Worm (Caenorhabditis elegans): ENCODE measurements around the gene srx-24.

srx-24 gene

DNA sequence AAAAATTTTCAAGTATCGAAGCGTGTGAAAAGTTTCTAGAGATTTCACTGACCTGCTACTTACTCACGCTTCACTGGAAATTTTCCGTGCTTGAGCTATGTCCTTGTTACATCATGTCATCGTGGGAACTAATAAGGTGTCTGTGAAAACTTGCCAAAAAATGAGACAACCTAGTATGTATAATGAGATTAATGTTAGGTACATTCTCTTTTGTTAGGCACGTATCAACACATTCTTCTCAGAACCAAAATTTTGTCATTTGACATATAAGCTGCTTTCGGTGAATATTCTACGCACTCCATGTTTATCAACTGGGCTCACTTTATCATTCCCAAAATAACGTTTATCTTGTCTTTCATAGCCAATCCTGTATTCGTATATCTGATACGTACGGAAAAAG is 24.1 kb upstream of the srx-24 start, which contains the start of gene srj-18:
Gene srj-18, plus strand, starts transcription at position 301 of the 400 bp plus-strand sequence.
- TF ChIP-seq mls-2 (tag; optimal IDR thresholded peaks at IDR 0.05) (no peak), ceh-43 (GFP tag; optimal IDR thresholded peaks at IDR 0.05) (no peak), drap-1 (GFP tag; optimal IDR thresholded peaks at IDR 0.05) (no peak), nhr-2 (tag; optimal IDR thresholded peaks at IDR 0.05) (no peak), nhr-76 (tag; optimal IDR thresholded peaks at IDR 0.05) (no peak), lsy-2 (tag; optimal IDR thresholded peaks at IDR 0.05) (no peak), ces-1 (GFP tag; optimal IDR thresholded peaks at IDR 0.05) (no peak), bed-3 (GFP tag; optimal IDR thresholded peaks at IDR 0.05) (no peak), flh-1 (GFP tag; optimal IDR thresholded peaks at IDR 0.05) (no peak), M03D4.4 (tag; optimal IDR thresholded peaks at IDR 0.05) (no peak), lin-13 (tag; optimal IDR thresholded peaks at IDR 0.05) (no peak), snpc-4 (tag; optimal IDR thresholded peaks at IDR 0.05) (no peak), elt-1 (tag; optimal IDR thresholded peaks at IDR 0.05; ENCODE audit: borderline replicate concordance, insufficient read depth) (no peak), ham-2 (GFP tag; optimal IDR thresholded peaks at IDR 0.05) (no peak), nhr-28 (tag; optimal IDR thresholded peaks at IDR 0.05) (no peak), sptf-1 (tag; optimal IDR thresholded peaks at IDR 0.05) (no peak), tbx-8 (GFP tag; optimal IDR thresholded peaks at IDR 0.05) (no peak), unc-120 (tag; optimal IDR thresholded peaks at IDR 0.05; ENCODE audit: poor library complexity, severe bottlenecking) (no peak), nhr-237 (tag; optimal IDR thresholded peaks at IDR 0.05) (no peak)

ce11 chrV:2771560-2771959 is 21.7 kb upstream of the srx-24 start, which contains the start of gene srh-56:
Gene srh-56 (plus strand): TSS chrV:2771860.
- TF ChIP-seq pha-4 (tag; optimal IDR thresholded peaks at IDR 0.05) (no peak), mab-5 (tag; optimal IDR thresholded peaks at IDR 0.05) (no peak), sem-2 (GFP tag; optimal IDR thresholded peaks at IDR 0.05) (no peak), sptf-1 (tag; optimal IDR thresholded peaks at IDR 0.05) (no peak), ceh-43 (GFP tag; optimal IDR thresholded peaks at IDR 0.05) (no peak)

ce11 chrV:2769754-2770153 is 19.8 kb upstream of the srx-24 start, which contains the start of gene dhs-15:
Gene dhs-15 (minus strand): TSS chrV:2769854.
- TF ChIP-seq ham-2 (GFP tag; optimal IDR thresholded peaks at IDR 0.05) (no peak), mep-1 (tag; optimal IDR thresholded peaks at IDR 0.05) (no peak), blmp-1 (tag; optimal IDR thresholded peaks at IDR 0.05) (no peak), nhr-76 (tag; optimal IDR thresholded peaks at IDR 0.05) (no peak), lsy-2 (tag; optimal IDR thresholded peaks at IDR 0.05) (no peak), ces-1 (GFP tag; optimal IDR thresholded peaks at IDR 0.05) (no peak), unc-120 (tag; optimal IDR thresholded peaks at IDR 0.05; ENCODE audit: poor library complexity, severe bottlenecking) (no peak), snpc-4 (tag; optimal IDR thresholded peaks at IDR 0.05) (no peak), pha-4 (tag; optimal IDR thresholded peaks at IDR 0.05) (no peak), ceh-43 (GFP tag; optimal IDR thresholded peaks at IDR 0.05) (no peak)

ce11 chrV:2767465-2767864 is 17.6 kb upstream of the srx-24 start, which contains the start of gene R05D8.9:
Gene R05D8.9 (minus strand): TSS chrV:2767565.
- TF ChIP-seq hlh-1 (tag; optimal IDR thresholded peaks at IDR 0.05) (no peak), drap-1 (GFP tag; optimal IDR thresholded peaks at IDR 0.05) (no peak), sem-2 (GFP tag; optimal IDR thresholded peaks at IDR 0.05) (no peak), ces-1 (GFP tag; optimal IDR thresholded peaks at IDR 0.05) (no peak), ztf-11 (tag; optimal IDR thresholded peaks at IDR 0.05) (no peak), flh-1 (GFP tag; optimal IDR thresholded peaks at IDR 0.05) (no peak), pha-4 (tag; optimal IDR thresholded peaks at IDR 0.05) (no peak), lin-13 (tag; optimal IDR thresholded peaks at IDR 0.05) (no peak), M03D4.4 (tag; optimal IDR thresholded peaks at IDR 0.05) (no peak), bed-3 (GFP tag; optimal IDR thresholded peaks at IDR 0.05) (no peak), ceh-83 (GFP tag; optimal IDR thresholded peaks at IDR 0.05) (no peak), mep-1 (tag; optimal IDR thresholded peaks at IDR 0.05) (no peak), tbx-8 (GFP tag; optimal IDR thresholded peaks at IDR 0.05) (no peak)

- no peak for TF ChIP-seq pha-4 (tag; optimal IDR thresholded peaks at IDR 0.05)
- no peak for TF ChIP-seq ztf-11 (tag; optimal IDR thresholded peaks at IDR 0.05)
- no peak for TF ChIP-seq blmp-1 (tag; optimal IDR thresholded peaks at IDR 0.05)
- TF ChIP-seq nhr-28 (tag; optimal IDR thresholded peaks at IDR 0.05), result no peak
- TF ChIP-seq ham-2 (GFP tag; optimal IDR thresholded peaks at IDR 0.05), result no peak
- no peak for TF ChIP-seq cnd-1 (tag; optimal IDR thresholded peaks at IDR 0.05)
- no peak for TF ChIP-seq nhr-76 (tag; optimal IDR thresholded peaks at IDR 0.05)
- TF ChIP-seq zip-8 (tag; optimal IDR thresholded peaks at IDR 0.05), result no peak
- TF ChIP-seq unc-39 (tag; optimal IDR thresholded peaks at IDR 0.05), result no peak
- TF ChIP-seq M03D4.4 (tag; optimal IDR thresholded peaks at IDR 0.05), result no peak
- TF ChIP-seq snpc-4 (tag; optimal IDR thresholded peaks at IDR 0.05), result no peak
- no peak for TF ChIP-seq nhr-237 (tag; optimal IDR thresholded peaks at IDR 0.05)
- no peak for TF ChIP-seq ceh-83 (GFP tag; optimal IDR thresholded peaks at IDR 0.05)
- no peak for TF ChIP-seq mab-5 (tag; optimal IDR thresholded peaks at IDR 0.05)
- no peak for TF ChIP-seq unc-120 (tag; optimal IDR thresholded peaks at IDR 0.05; ENCODE audit: poor library complexity, severe bottlenecking)
These were observed 15.1 kb upstream of the srx-24 start, which contains the start of gene dhs-14 for ce11 chrV:2765052-2765451. Gene dhs-14 (minus strand): TSS chrV:2765200.

Measured in whole organism, mixed stage, embryonic.